Worm (Caenorhabditis elegans): ENCODE measurements around the gene H37A05.2.

H37A05.2 gene

ce11 chrV:13606651-13607242 lies 27.3 kb downstream of the H37A05.2 start, which contains the start of gene fmo-4:
TSS of gene fmo-4 (minus strand) at chrV:13606701.
- TF ChIP-seq nhr-2 (tag; optimal IDR thresholded peaks at IDR 0.05), result no peak
- no peak for TF ChIP-seq lin-13 (tag; optimal IDR thresholded peaks at IDR 0.05)
- no peak for TF ChIP-seq lin-32 (GFP tag; optimal IDR thresholded peaks at IDR 0.05)
- TF ChIP-seq ceh-43 (GFP tag; optimal IDR thresholded peaks at IDR 0.05), result no peak
- TF ChIP-seq hlh-1 (tag; optimal IDR thresholded peaks at IDR 0.05), result no peak

- no peak for TF ChIP-seq blmp-1 (tag; optimal IDR thresholded peaks at IDR 0.05)
- TF ChIP-seq unc-120 (tag; optimal IDR thresholded peaks at IDR 0.05; ENCODE audit: poor library complexity, severe bottlenecking), result no peak
- no peak for TF ChIP-seq flh-1 (GFP tag; optimal IDR thresholded peaks at IDR 0.05)
- TF ChIP-seq pha-4 (tag; optimal IDR thresholded peaks at IDR 0.05), result no peak
- TF ChIP-seq drap-1 (GFP tag; optimal IDR thresholded peaks at IDR 0.05), result no peak
- no peak for TF ChIP-seq mab-5 (tag; optimal IDR thresholded peaks at IDR 0.05)
Measured at ce11 chrV:13600882-13601281, 33.2 kb downstream of the H37A05.2 start, which contains the start of gene rdy-2. TSS of gene rdy-2 (minus strand) at chrV:13600982.

ce11 chrV:13598370-13598769 lies 35.7 kb downstream of the H37A05.2 start:
- TF ChIP-seq unc-62 (GFP tag; optimal IDR thresholded peaks at IDR 0.05), result no peak
- peak; percentile 91 for TF ChIP-seq zip-8 (tag; optimal IDR thresholded peaks at IDR 0.05)

ce11 chrV:13593083-13593482 lies 41.0 kb downstream of the H37A05.2 start, which contains the start of gene F53F4.4:
TSS of gene F53F4.4 (plus strand) at chrV:13593383.
- no peak for TF ChIP-seq mab-5 (tag; optimal IDR thresholded peaks at IDR 0.05)
- no peak for TF ChIP-seq unc-39 (tag; optimal IDR thresholded peaks at IDR 0.05)
- no peak for TF ChIP-seq ceh-83 (GFP tag; optimal IDR thresholded peaks at IDR 0.05)
- no peak for TF ChIP-seq snpc-4 (tag; optimal IDR thresholded peaks at IDR 0.05)
- TF ChIP-seq lsy-2 (tag; optimal IDR thresholded peaks at IDR 0.05), result no peak
- TF ChIP-seq unc-120 (tag; optimal IDR thresholded peaks at IDR 0.05; ENCODE audit: poor library complexity, severe bottlenecking), result no peak
- no peak for TF ChIP-seq cnd-1 (tag; optimal IDR thresholded peaks at IDR 0.05)
- no peak for TF ChIP-seq flh-1 (GFP tag; optimal IDR thresholded peaks at IDR 0.05)
- no peak for TF ChIP-seq lin-32 (GFP tag; optimal IDR thresholded peaks at IDR 0.05)
- no peak for TF ChIP-seq drap-1 (GFP tag; optimal IDR thresholded peaks at IDR 0.05)
- TF ChIP-seq sptf-1 (tag; optimal IDR thresholded peaks at IDR 0.05), result no peak
- TF ChIP-seq nhr-28 (tag; optimal IDR thresholded peaks at IDR 0.05), result no peak
- no peak for TF ChIP-seq nhr-2 (tag; optimal IDR thresholded peaks at IDR 0.05)

ce11 chrV:13591504-13592174 lies 42.4 kb downstream of the H37A05.2 start, which contains the start of gene tbcb-1:
TSS of gene tbcb-1 (plus strand) at chrV:13592124.
- TF ChIP-seq mep-1 (tag; optimal IDR thresholded peaks at IDR 0.05) (no peak), nhr-76 (tag; optimal IDR thresholded peaks at IDR 0.05) (no peak), tbx-8 (GFP tag; optimal IDR thresholded peaks at IDR 0.05) (no peak), drap-1 (GFP tag; optimal IDR thresholded peaks at IDR 0.05) (no peak), zip-8 (tag; optimal IDR thresholded peaks at IDR 0.05) (no peak), ceh-83 (GFP tag; optimal IDR thresholded peaks at IDR 0.05) (no peak), nhr-237 (tag; optimal IDR thresholded peaks at IDR 0.05) (no peak), unc-62 (GFP tag; optimal IDR thresholded peaks at IDR 0.05) (no peak), lin-32 (GFP tag; optimal IDR thresholded peaks at IDR 0.05) (no peak), sem-2 (GFP tag; optimal IDR thresholded peaks at IDR 0.05) (no peak), mls-2 (tag; optimal IDR thresholded peaks at IDR 0.05) (no peak), nhr-28 (tag; optimal IDR thresholded peaks at IDR 0.05) (no peak), lin-13 (tag; optimal IDR thresholded peaks at IDR 0.05) (no peak), unc-120 (tag; optimal IDR thresholded peaks at IDR 0.05; ENCODE audit: poor library complexity, severe bottlenecking) (no peak)

ce11 chrV:13589494-13590176 lies 44.4 kb downstream of the H37A05.2 start, which contains the start of the genes F53F4.2 and F53F4.18:
TSS of gene F53F4.2 (minus strand) at chrV:13589594.
TSS of gene F53F4.18 (plus strand) at chrV:13590126.
- TF ChIP-seq ham-2 (GFP tag; optimal IDR thresholded peaks at IDR 0.05), result no peak
- TF ChIP-seq blmp-1 (tag; optimal IDR thresholded peaks at IDR 0.05), result no peak
- no peak for TF ChIP-seq elt-3 (tag; optimal IDR thresholded peaks at IDR 0.05)
- no peak for TF ChIP-seq nhr-2 (tag; optimal IDR thresholded peaks at IDR 0.05)
- TF ChIP-seq flh-1 (GFP tag; optimal IDR thresholded peaks at IDR 0.05), result no peak
- no peak for TF ChIP-seq zip-8 (tag; optimal IDR thresholded peaks at IDR 0.05)
- TF ChIP-seq unc-120 (tag; optimal IDR thresholded peaks at IDR 0.05; ENCODE audit: poor library complexity, severe bottlenecking), result no peak
- no peak for TF ChIP-seq nhr-76 (tag; optimal IDR thresholded peaks at IDR 0.05)
- TF ChIP-seq pha-4 (tag; optimal IDR thresholded peaks at IDR 0.05), result no peak
- TF ChIP-seq mab-5 (tag; optimal IDR thresholded peaks at IDR 0.05), result no peak
- TF ChIP-seq drap-1 (GFP tag; optimal IDR thresholded peaks at IDR 0.05), result no peak
- no peak for TF ChIP-seq ces-1 (GFP tag; optimal IDR thresholded peaks at IDR 0.05)
- TF ChIP-seq unc-62 (GFP tag; optimal IDR thresholded peaks at IDR 0.05), result no peak
- no peak for TF ChIP-seq lin-32 (GFP tag; optimal IDR thresholded peaks at IDR 0.05)
- no peak for TF ChIP-seq lsy-2 (tag; optimal IDR thresholded peaks at IDR 0.05)
- TF ChIP-seq sptf-1 (tag; optimal IDR thresholded peaks at IDR 0.05), result no peak
- no peak for TF ChIP-seq bed-3 (GFP tag; optimal IDR thresholded peaks at IDR 0.05)
- TF ChIP-seq cnd-1 (tag; optimal IDR thresholded peaks at IDR 0.05), result no peak
- no peak for TF ChIP-seq hlh-1 (tag; optimal IDR thresholded peaks at IDR 0.05)
- no peak for TF ChIP-seq ceh-83 (GFP tag; optimal IDR thresholded peaks at IDR 0.05)

All from whole organism, mixed stage, embryonic.